Fruit fly (Drosophila melanogaster): ENCODE results near the gene CG1958.

DNA sequence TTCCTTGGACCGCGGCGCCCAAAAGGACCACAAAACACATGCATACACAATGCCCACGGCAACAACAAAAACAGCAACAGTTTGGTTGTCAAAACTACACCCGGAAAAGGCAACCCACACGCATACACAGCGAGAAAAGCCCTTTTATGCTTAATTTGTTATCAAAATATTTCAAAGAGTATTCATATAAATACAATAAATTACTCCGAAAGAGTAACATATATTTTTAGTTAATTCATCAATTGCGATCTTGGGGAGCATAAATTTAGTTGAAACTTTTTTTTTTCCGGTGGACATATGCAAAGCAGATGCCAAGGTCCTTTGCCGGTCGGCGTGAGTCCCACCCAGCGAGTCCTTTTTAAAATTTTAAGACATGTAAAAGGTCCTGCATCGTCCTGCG lies 11.6 kb upstream of the CG1958 start:
- TF ChIP-seq CG6854 (GFP tag; optimal IDR thresholded peaks at IDR 0.05) (no peak), CG10631 (GFP tag; optimal IDR thresholded peaks at IDR 0.05) (no peak), Hr38 (GFP tag; optimal IDR thresholded peaks at IDR 0.05) (no peak), CG32006 (GFP tag; optimal IDR thresholded peaks at IDR 0.05) (no peak), achi (GFP tag; optimal IDR thresholded peaks at IDR 0.05) (no peak), acj6 (GFP tag; optimal IDR thresholded peaks at IDR 0.05) (no peak), CG7368 (GFP tag; optimal IDR thresholded peaks at IDR 0.05) (no peak)

Data from whole organism, prepupa.